Fruit fly (Drosophila melanogaster): ENCODE results near the gene Pmm2.
A peak's percentile ranks its signal among the peaks of the same experiment; 100 is the strongest.

Gene Pmm2

dm6 chr3L:12534318-12534717, at the start of gene Pmm2:
TSS of gene Pmm2 (plus strand) at chr3L:12534590.
- TF ChIP-seq bab1 (GFP tag; optimal IDR thresholded peaks at IDR 0.05) (no peak), Mnt (GFP tag; optimal IDR thresholded peaks at IDR 0.05) (peak; percentile 2)

dm6 chr3L:12484948-12485347, 49.4 kb upstream of the Pmm2 start, which contains the start of gene CG10663:
TSS of gene CG10663 (minus strand) at chr3L:12485035.
- TF ChIP-seq Mnt (GFP tag; optimal IDR thresholded peaks at IDR 0.05) (no peak), kay (GFP tag; ENCODE audit: borderline replicate concordance) (no peak), CG5204 (GFP tag; optimal IDR thresholded peaks at IDR 0.05) (no peak), Hr96 (GFP tag; optimal IDR thresholded peaks at IDR 0.05) (no peak), CG1620 (GFP tag; optimal IDR thresholded peaks at IDR 0.05) (no peak), cic (GFP tag; optimal IDR thresholded peaks at IDR 0.05) (no peak), CG11617 (GFP tag; optimal IDR thresholded peaks at IDR 0.05) (no peak), CG12768 (GFP tag; optimal IDR thresholded peaks at IDR 0.05) (no peak), toe (GFP tag; optimal IDR thresholded peaks at IDR 0.05) (no peak), Clk (GFP tag; optimal IDR thresholded peaks at IDR 0.05) (no peak), CG14711 (tag; optimal IDR thresholded peaks at IDR 0.05) (no peak), CG7045 (GFP tag; optimal IDR thresholded peaks at IDR 0.05) (no peak), bab1 (GFP tag; optimal IDR thresholded peaks at IDR 0.05) (no peak), CG33017 (tag; optimal IDR thresholded peaks at IDR 0.05) (no peak)

- no peak for TF ChIP-seq toe (GFP tag; optimal IDR thresholded peaks at IDR 0.05)
- no peak for TF ChIP-seq CG7045 (GFP tag; optimal IDR thresholded peaks at IDR 0.05)
- no peak for TF ChIP-seq bab1 (GFP tag; optimal IDR thresholded peaks at IDR 0.05)
- no peak for TF ChIP-seq kay (GFP tag; ENCODE audit: borderline replicate concordance)
- no peak for TF ChIP-seq cic (GFP tag; optimal IDR thresholded peaks at IDR 0.05)
- no peak for TF ChIP-seq CG33017 (tag; optimal IDR thresholded peaks at IDR 0.05)
- TF ChIP-seq CG12768 (GFP tag; optimal IDR thresholded peaks at IDR 0.05) = no peak
- TF ChIP-seq Mnt (GFP tag; optimal IDR thresholded peaks at IDR 0.05) = no peak
- no peak for TF ChIP-seq CG5204 (GFP tag; optimal IDR thresholded peaks at IDR 0.05)
- no peak for TF ChIP-seq ovo (GFP tag; optimal IDR thresholded peaks at IDR 0.05)
- TF ChIP-seq CG1620 (GFP tag; optimal IDR thresholded peaks at IDR 0.05) = no peak
- TF ChIP-seq cnc (optimal IDR thresholded peaks at IDR 0.05) = no peak
- no peak for TF ChIP-seq Hr96 (GFP tag; optimal IDR thresholded peaks at IDR 0.05)
- TF ChIP-seq CG7101 (tag; optimal IDR thresholded peaks at IDR 0.05) = no peak
- TF ChIP-seq CG11617 (GFP tag; optimal IDR thresholded peaks at IDR 0.05) = no peak
Observed at dm6 chr3L:12486175-12486574, 48.2 kb upstream of the Pmm2 start.

dm6 chr3L:12489952-12490351, 44.4 kb upstream of the Pmm2 start:
- no peak for TF ChIP-seq bab1 (GFP tag; optimal IDR thresholded peaks at IDR 0.05)
- TF ChIP-seq toe (GFP tag; optimal IDR thresholded peaks at IDR 0.05) = no peak
- TF ChIP-seq CG14711 (tag; optimal IDR thresholded peaks at IDR 0.05) = no peak
- no peak for TF ChIP-seq CG12768 (GFP tag; optimal IDR thresholded peaks at IDR 0.05)
- no peak for TF ChIP-seq CG11617 (GFP tag; optimal IDR thresholded peaks at IDR 0.05)
- no peak for TF ChIP-seq Mnt (GFP tag; optimal IDR thresholded peaks at IDR 0.05)
- no peak for TF ChIP-seq pad (GFP tag; optimal IDR thresholded peaks at IDR 0.05)
- TF ChIP-seq Crg-1 (GFP tag; optimal IDR thresholded peaks at IDR 0.05) = no peak
- TF ChIP-seq CG7045 (GFP tag; optimal IDR thresholded peaks at IDR 0.05) = no peak
- no peak for TF ChIP-seq ovo (GFP tag; optimal IDR thresholded peaks at IDR 0.05)
- no peak for TF ChIP-seq cic (GFP tag; optimal IDR thresholded peaks at IDR 0.05)
- no peak for TF ChIP-seq CG1620 (GFP tag; optimal IDR thresholded peaks at IDR 0.05)
- TF ChIP-seq cnc (optimal IDR thresholded peaks at IDR 0.05) = no peak
- no peak for TF ChIP-seq kay (GFP tag; ENCODE audit: borderline replicate concordance)
- TF ChIP-seq CG33017 (tag; optimal IDR thresholded peaks at IDR 0.05) = no peak
- TF ChIP-seq Clk (GFP tag; optimal IDR thresholded peaks at IDR 0.05) = no peak
- no peak for TF ChIP-seq CG5204 (GFP tag; optimal IDR thresholded peaks at IDR 0.05)
- TF ChIP-seq Hr96 (GFP tag; optimal IDR thresholded peaks at IDR 0.05) = no peak
- TF ChIP-seq CG7101 (tag; optimal IDR thresholded peaks at IDR 0.05) = no peak

dm6 chr3L:12490418-12491035, 43.9 kb upstream of the Pmm2 start, which contains the start of gene CG10660:
TSS of gene CG10660 (minus strand) at chr3L:12490676.
- TF ChIP-seq CG33017 (tag; optimal IDR thresholded peaks at IDR 0.05) (peak; percentile 96), tj (GFP tag; optimal IDR thresholded peaks at IDR 0.05) (peak; percentile 66), cnc (optimal IDR thresholded peaks at IDR 0.05) (no peak), pad (GFP tag; optimal IDR thresholded peaks at IDR 0.05) (peak; percentile 58), cic (GFP tag; optimal IDR thresholded peaks at IDR 0.05) (peak; percentile 47), CG12768 (GFP tag; optimal IDR thresholded peaks at IDR 0.05) (peak; percentile 90), CG7101 (tag; optimal IDR thresholded peaks at IDR 0.05) (peak; percentile 94), CG7045 (GFP tag; optimal IDR thresholded peaks at IDR 0.05) (peak; percentile 88), kay (GFP tag; ENCODE audit: borderline replicate concordance) (peak; percentile 95), CG5204 (GFP tag; optimal IDR thresholded peaks at IDR 0.05) (peak; percentile 89), CG11617 (GFP tag; optimal IDR thresholded peaks at IDR 0.05) (peak; percentile 86), bab1 (GFP tag; optimal IDR thresholded peaks at IDR 0.05) (peak; percentile 88), CG1620 (GFP tag; optimal IDR thresholded peaks at IDR 0.05) (peak; percentile 54), CG14711 (tag; optimal IDR thresholded peaks at IDR 0.05) (peak; percentile 89), toe (GFP tag; optimal IDR thresholded peaks at IDR 0.05) (peak; percentile 58), Clk (GFP tag; optimal IDR thresholded peaks at IDR 0.05) (peak; percentile 74), Mnt (GFP tag; optimal IDR thresholded peaks at IDR 0.05) (peak; percentile 68), ovo (GFP tag; optimal IDR thresholded peaks at IDR 0.05) (no peak), Hr96 (GFP tag; optimal IDR thresholded peaks at IDR 0.05) (peak; percentile 64), Crg-1 (GFP tag; optimal IDR thresholded peaks at IDR 0.05) (peak; percentile 56)

- no peak for TF ChIP-seq tj (GFP tag; optimal IDR thresholded peaks at IDR 0.05)
- TF ChIP-seq ovo (GFP tag; optimal IDR thresholded peaks at IDR 0.05) = no peak
- TF ChIP-seq Mnt (GFP tag; optimal IDR thresholded peaks at IDR 0.05) = no peak
- no peak for TF ChIP-seq kay (GFP tag; ENCODE audit: borderline replicate concordance)
- no peak for TF ChIP-seq toe (GFP tag; optimal IDR thresholded peaks at IDR 0.05)
- no peak for TF ChIP-seq bab1 (GFP tag; optimal IDR thresholded peaks at IDR 0.05)
- TF ChIP-seq CG1620 (GFP tag; optimal IDR thresholded peaks at IDR 0.05) = no peak
- no peak for TF ChIP-seq CG33017 (tag; optimal IDR thresholded peaks at IDR 0.05)
- no peak for TF ChIP-seq cnc (optimal IDR thresholded peaks at IDR 0.05)
- no peak for TF ChIP-seq CG11617 (GFP tag; optimal IDR thresholded peaks at IDR 0.05)
- TF ChIP-seq cic (GFP tag; optimal IDR thresholded peaks at IDR 0.05) = no peak
- TF ChIP-seq CG7101 (tag; optimal IDR thresholded peaks at IDR 0.05) = no peak
- TF ChIP-seq CG5204 (GFP tag; optimal IDR thresholded peaks at IDR 0.05) = no peak
Observed at dm6 chr3L:12494273-12494672, 40.1 kb upstream of the Pmm2 start.
